Worm (Caenorhabditis elegans): ENCODE measurements around the gene cpsf-3.

ce11 chrIV:13241340-13241739 is 41.3 kb downstream of the cpsf-3 start:
- TF ChIP-seq egl-44 (GFP tag; IDR thresholded peaks at IDR 0.05), result no peak
- TF ChIP-seq pha-4 (tag; optimal IDR thresholded peaks at IDR 0.05), result no peak
- no peak for TF ChIP-seq F10E7.11 (tag; optimal IDR thresholded peaks at IDR 0.05)
- no peak for TF ChIP-seq ztf-22 (GFP tag; optimal IDR thresholded peaks at IDR 0.05)
- no peak for TF ChIP-seq F55B11.4 (tag; optimal IDR thresholded peaks at IDR 0.05; ENCODE audit: borderline replicate concordance, insufficient read depth)
- no peak for TF ChIP-seq nfya-1 (tag; optimal IDR thresholded peaks at IDR 0.05; ENCODE audit: borderline replicate concordance, insufficient read depth)
- TF ChIP-seq pbrm-1 (GFP tag; IDR thresholded peaks at IDR 0.05), result no peak
- TF ChIP-seq ceh-58 (GFP tag; IDR thresholded peaks at IDR 0.05), result no peak
- no peak for TF ChIP-seq unc-130 (GFP tag; optimal IDR thresholded peaks at IDR 0.05)
- no peak for TF ChIP-seq repo-1 (tag; optimal IDR thresholded peaks at IDR 0.05)
- TF ChIP-seq F57C9.4 (tag; optimal IDR thresholded peaks at IDR 0.05), result no peak
- TF ChIP-seq lsy-27 (tag; optimal IDR thresholded peaks at IDR 0.05; ENCODE audit: borderline replicate concordance, insufficient read depth), result no peak
